Fruit fly (Drosophila melanogaster): ENCODE measurements around the gene santa-maria.
A peak's percentile ranks its signal among the peaks of the same experiment; 100 is the strongest.

Gene santa-maria

dm6 chr2L:7398528-7398927 is 52.5 kb downstream of the santa-maria start, which contains the start of gene CG5160 (continued):
- no peak for TF ChIP-seq CG31365 (tag; optimal IDR thresholded peaks at IDR 0.05)
- no peak for TF ChIP-seq Dbx (GFP tag; IDR thresholded peaks at IDR 0.05)
- TF ChIP-seq gcm (GFP tag; optimal IDR thresholded peaks at IDR 0.05), result no peak
- TF ChIP-seq CG6175 (GFP tag; IDR thresholded peaks at IDR 0.05), result no peak
- no peak for TF ChIP-seq trh (GFP tag; optimal IDR thresholded peaks at IDR 0.05)
- no peak for TF ChIP-seq inv (GFP tag; IDR thresholded peaks at IDR 0.05; ENCODE audit: partially characterized antibody)
- TF ChIP-seq CG43689 (GFP tag; IDR thresholded peaks at IDR 0.05), result no peak
- TF ChIP-seq Ada2b (GFP tag; IDR thresholded peaks at IDR 0.05), result 0 out of 2 replicates have a peak, but pooled peaks have one; percentile 4
- no peak for TF ChIP-seq Oli (tag; optimal IDR thresholded peaks at IDR 0.05)
- TF ChIP-seq Gsc (GFP tag; IDR thresholded peaks at IDR 0.05), result no peak
- no peak for TF ChIP-seq CG10565 (GFP tag; optimal IDR thresholded peaks at IDR 0.05)
- peak; percentile 76 for TF ChIP-seq Adf1 (GFP tag; IDR thresholded peaks at IDR 0.05)
- no peak for TF ChIP-seq Neu2 (GFP tag; optimal IDR thresholded peaks at IDR 0.05; ENCODE audit: borderline replicate concordance)
- TF ChIP-seq Med (GFP tag), result peak; percentile 72
- no peak for TF ChIP-seq Poxn (GFP tag; IDR thresholded peaks at IDR 0.05)
- no peak for TF ChIP-seq repo (GFP tag; optimal IDR thresholded peaks at IDR 0.05)
- 0 out of 2 replicates have a peak, but pooled peaks have one; percentile 7 for TF ChIP-seq E2f1 (GFP tag; IDR thresholded peaks at IDR 0.05)
- no peak for TF ChIP-seq Hand (GFP tag; optimal IDR thresholded peaks at IDR 0.05)
- TF ChIP-seq bab2 (GFP tag; optimal IDR thresholded peaks at IDR 0.05), result no peak
- no peak for TF ChIP-seq H15 (GFP tag; IDR thresholded peaks at IDR 0.05)
- no peak for TF ChIP-seq CG11695 (GFP tag; IDR thresholded peaks at IDR 0.05)
- TF ChIP-seq Mad (GFP tag; optimal IDR thresholded peaks at IDR 0.05), result no peak

dm6 chr2L:7397746-7398145 is 53.3 kb downstream of the santa-maria start:
- TF ChIP-seq CG18599 (GFP tag; optimal IDR thresholded peaks at IDR 0.05) (no peak), CG17802 (tag; optimal IDR thresholded peaks at IDR 0.05) (no peak), CG10366 (GFP tag; IDR thresholded peaks at IDR 0.05) (no peak), CG16813 (GFP tag; IDR thresholded peaks at IDR 0.05; ENCODE audit: partially characterized antibody) (no peak), sr (GFP tag; IDR thresholded peaks at IDR 0.05) (no peak), CG4820 (GFP tag; optimal IDR thresholded peaks at IDR 0.05) (no peak), Xbp1 (GFP tag; optimal IDR thresholded peaks at IDR 0.05) (no peak), salm (tag; optimal IDR thresholded peaks at IDR 0.05) (no peak), CG8924 (tag; optimal IDR thresholded peaks at IDR 0.05) (no peak), cad (GFP tag; optimal IDR thresholded peaks at IDR 0.05) (no peak), CG4282 (GFP tag; optimal IDR thresholded peaks at IDR 0.05) (no peak), Hmr (GFP tag; optimal IDR thresholded peaks at IDR 0.05) (no peak), trem (tag; optimal IDR thresholded peaks at IDR 0.05) (no peak), CG8089 (GFP tag; optimal IDR thresholded peaks at IDR 0.05) (no peak), en (GFP tag; optimal IDR thresholded peaks at IDR 0.05) (no peak), CG32532 (GFP tag; IDR thresholded peaks at IDR 0.05) (peak; percentile 28; the same call in 1 of the 2 replicates), sob (GFP tag; IDR thresholded peaks at IDR 0.05) (peak; percentile 11; the same call in 1 of the 2 replicates), Lpt (GFP tag; optimal IDR thresholded peaks at IDR 0.05) (no peak), CG11696 (GFP tag; IDR thresholded peaks at IDR 0.05) (0 out of 2 replicates have a peak, but pooled peaks have one; percentile 25), al (GFP tag; IDR thresholded peaks at IDR 0.05) (peak; percentile 45; the same call in 1 of the 2 replicates), bab2 (GFP tag; optimal IDR thresholded peaks at IDR 0.05) (no peak), Oli (tag; optimal IDR thresholded peaks at IDR 0.05) (no peak), CG13287 (GFP tag; IDR thresholded peaks at IDR 0.05; ENCODE audit: partially characterized antibody) (no peak), unpg (GFP tag; optimal IDR thresholded peaks at IDR 0.05) (no peak), h (optimal IDR thresholded peaks at IDR 0.05) (no peak), CG1792 (GFP tag; optimal IDR thresholded peaks at IDR 0.05) (no peak), CG9609 (GFP tag; optimal IDR thresholded peaks at IDR 0.05) (no peak), CG17912 (GFP tag; optimal IDR thresholded peaks at IDR 0.05) (no peak), Rfx (GFP tag; IDR thresholded peaks at IDR 0.05) (peak; percentile 49), CG9817 (tag; optimal IDR thresholded peaks at IDR 0.05) (no peak), CG13424 (tag; optimal IDR thresholded peaks at IDR 0.05) (no peak), CG10274 (GFP tag; optimal IDR thresholded peaks at IDR 0.05) (no peak), otp (GFP tag; IDR thresholded peaks at IDR 0.05) (no peak)
